Fruit fly (Drosophila melanogaster) whole organism, embryonic: Measurements from ENCODE around the gene CG14085.

Experiments used
- Blimp-1 ChIP-seq: fragments of 200-800 bp; sonication (Bioruptor generic); optimal IDR thresholded peaks from 3 replicates; lab custom pipeline; 2018; ENCODE audit warnings: missing biosample characterization, missing genetic modification characterization, mild to moderate bottlenecking, moderate library complexity, missing genetic modification reagents
- CG11723 ChIP-seq: fragments of 200-800 bp; sonication (Bioruptor generic); optimal IDR thresholded peaks from 2 replicates; lab custom pipeline; 2017; ENCODE audit warnings: missing biosample characterization, mild to moderate bottlenecking, missing genetic modification characterization
- CG12071 ChIP-seq: fragments of 200-800 bp; sonication (Bioruptor generic); optimal IDR thresholded peaks from 3 replicates; lab custom pipeline; 2018; ENCODE audit warnings: missing biosample characterization, mild to moderate bottlenecking, missing genetic modification characterization
- CG12155 ChIP-seq: fragments of 200-800 bp; sonication (Bioruptor generic); optimal IDR thresholded peaks from 3 replicates; lab custom pipeline; 2016; ENCODE audit warnings: missing biosample characterization, missing genetic modification characterization
- CG12299 ChIP-seq: fragments of 200-800 bp; sonication (Bioruptor generic); optimal IDR thresholded peaks from 2 replicates; lab custom pipeline; 2018; ENCODE audit warnings: missing biosample characterization, mild to moderate bottlenecking, missing genetic modification characterization
- CG12659 ChIP-seq: fragments of 200-800 bp; sonication (Bioruptor generic); optimal IDR thresholded peaks from 3 replicates; lab custom pipeline; 2017; ENCODE audit warnings: mild to moderate bottlenecking, missing biosample characterization, missing genetic modification reagents, missing genetic modification characterization
- CG13775 ChIP-seq: fragments of 200-800 bp; sonication (Bioruptor generic); optimal IDR thresholded peaks from 3 replicates; lab custom pipeline; 2017; ENCODE audit warnings: missing biosample characterization, mild to moderate bottlenecking, missing genetic modification characterization
- CG14860 ChIP-seq: fragments of 200-800 bp; sonication (Bioruptor generic); IDR thresholded peaks from 3 replicates; pipeline ENCODE4 v1.3.6; 2022; ENCODE audit warnings: missing biosample characterization, missing genetic modification characterization; ENCODE audit not compliant: partially characterized antibody
- CG15011 ChIP-seq: fragments of 200-800 bp; sonication (Bioruptor generic); optimal IDR thresholded peaks from 3 replicates; lab custom pipeline; 2018; ENCODE audit warnings: missing biosample characterization, mild to moderate bottlenecking, missing genetic modification characterization
- CG17361 ChIP-seq: fragments of 200-800 bp; sonication (Bioruptor generic); IDR thresholded peaks from 3 replicates; pipeline ENCODE4 v1.3.6; 2022; ENCODE audit warnings: missing biosample characterization, missing genetic modification characterization
- CG2116 ChIP-seq: fragments of 200-800 bp; sonication (Bioruptor generic); optimal IDR thresholded peaks from 3 replicates; lab custom pipeline; 2018; ENCODE audit warnings: missing biosample characterization, mild to moderate bottlenecking, missing genetic modification characterization
- CG2120 ChIP-seq: fragments of 200-800 bp; sonication (Bioruptor generic); optimal IDR thresholded peaks from 3 replicates; lab custom pipeline; 2016; ENCODE audit warnings: missing biosample characterization, missing genetic modification characterization
- CG2712 ChIP-seq: fragments of 200-800 bp; optimal IDR thresholded peaks from 3 replicates; lab custom pipeline; 2019; ENCODE audit warnings: missing biosample characterization, mild to moderate bottlenecking, missing genetic modification characterization, moderate library complexity
- CG32772 ChIP-seq: fragments of 200-800 bp; sonication (Bioruptor generic); IDR thresholded peaks from 2 replicates; pipeline ENCODE4 v1.3.6; 2022; ENCODE audit warnings: missing biosample characterization, missing genetic modification characterization
- CG4360 ChIP-seq: fragments of 200-800 bp; sonication (Bioruptor generic); IDR thresholded peaks from 2 replicates; pipeline ENCODE4 v1.3.6; 2022; ENCODE audit warnings: missing biosample characterization, missing genetic modification characterization
- CG6765 ChIP-seq: fragments of 200-800 bp; sonication (Bioruptor generic); optimal IDR thresholded peaks from 3 replicates; lab custom pipeline; 2017; ENCODE audit warnings: missing biosample characterization, mild to moderate bottlenecking, missing genetic modification characterization
- CG8765 ChIP-seq: fragments of 200-800 bp; sonication (Bioruptor generic); IDR thresholded peaks from 2 replicates; pipeline ENCODE4 v1.3.6; 2022; ENCODE audit warnings: missing biosample characterization, missing genetic modification characterization
- CG8924 ChIP-seq: fragments of 200-800 bp; optimal IDR thresholded peaks from 3 replicates; lab custom pipeline; 2019; ENCODE audit warnings: missing biosample characterization, mild to moderate bottlenecking, missing genetic modification characterization, moderate library complexity
- CG9437 ChIP-seq: fragments of 200-800 bp; sonication (Bioruptor generic); optimal IDR thresholded peaks from 2 replicates; lab custom pipeline; 2018; ENCODE audit warnings: missing biosample characterization, mild to moderate bottlenecking, missing genetic modification characterization
- Camta ChIP-seq: fragments of 200-800 bp; sonication (Bioruptor generic); optimal IDR thresholded peaks from 2 replicates; lab custom pipeline; 2016; ENCODE audit warnings: missing biosample characterization, missing genetic modification characterization
- Dad ChIP-seq: fragments of 200-800 bp; sonication (Bioruptor generic); optimal IDR thresholded peaks from 3 replicates; lab custom pipeline; 2016; ENCODE audit warnings: missing biosample characterization, missing genetic modification characterization
- Ets65A ChIP-seq: fragments of 200-800 bp; sonication (Bioruptor generic); peaks from one replicate; lab custom pipeline; 2016; ENCODE audit warnings: missing biosample characterization, missing genetic modification characterization
- Fer1 ChIP-seq: fragments of 200-800 bp; sonication (Bioruptor generic); optimal IDR thresholded peaks from 2 replicates; lab custom pipeline; 2017; ENCODE audit warnings: missing biosample characterization, mild to moderate bottlenecking, missing genetic modification characterization
- HLH4C ChIP-seq: fragments of 200-800 bp; sonication (Bioruptor generic); IDR thresholded peaks from 3 replicates; pipeline ENCODE4 v1.3.6; 2022; ENCODE audit warnings: missing biosample characterization, missing genetic modification characterization; ENCODE audit not compliant: partially characterized antibody
- HLH54F ChIP-seq: fragments of 200-800 bp; sonication (Bioruptor generic); optimal IDR thresholded peaks from 3 replicates; lab custom pipeline; 2016; ENCODE audit warnings: missing biosample characterization, missing genetic modification characterization
- HLHmδ ChIP-seq: fragments of 200-800 bp; sonication (Bioruptor generic); optimal IDR thresholded peaks from 2 replicates; lab custom pipeline; 2018; ENCODE audit warnings: missing biosample characterization, mild to moderate bottlenecking, missing genetic modification characterization, moderate library complexity
- Hand ChIP-seq: fragments of 200-800 bp; sonication (Bioruptor generic); optimal IDR thresholded peaks from 2 replicates; lab custom pipeline; 2017; ENCODE audit warnings: mild to moderate bottlenecking, missing biosample characterization, missing genetic modification reagents, missing genetic modification characterization
- Hey ChIP-seq: fragments of 200-800 bp; sonication (Bioruptor generic); optimal IDR thresholded peaks from 3 replicates; lab custom pipeline; 2018; ENCODE audit warnings: missing biosample characterization, mild to moderate bottlenecking, missing genetic modification characterization
- Lhr ChIP-seq: fragments of 200-800 bp; sonication (Bioruptor generic); optimal IDR thresholded peaks from 3 replicates; lab custom pipeline; 2017; ENCODE audit warnings: mild to moderate bottlenecking, missing biosample characterization, missing genetic modification reagents, missing genetic modification characterization
- Ptx1 ChIP-seq: fragments of 200-800 bp; sonication (Bioruptor generic); IDR thresholded peaks from 2 replicates; pipeline ENCODE4 v1.3.6; 2022; ENCODE audit warnings: missing biosample characterization, missing genetic modification characterization
- Rfx ChIP-seq: fragments of 200-800 bp; sonication (Bioruptor generic); IDR thresholded peaks from 2 replicates; pipeline ENCODE4 v1.3.6; 2022; ENCODE audit warnings: missing biosample characterization, missing genetic modification characterization
- ap ChIP-seq: fragments of 200-800 bp; sonication (Bioruptor generic); IDR thresholded peaks from 2 replicates; pipeline ENCODE4 v1.3.6; 2022; ENCODE audit warnings: missing biosample characterization, missing genetic modification characterization
- danr ChIP-seq: fragments of 200-800 bp; sonication (Bioruptor generic); IDR thresholded peaks from 2 replicates; pipeline ENCODE4 v1.3.6; 2022; ENCODE audit warnings: missing biosample characterization, missing genetic modification characterization
- fd96Cb ChIP-seq: fragments of 200-800 bp; sonication (Bioruptor generic); optimal IDR thresholded peaks from 2 replicates; lab custom pipeline; 2018; ENCODE audit warnings: missing biosample characterization, mild to moderate bottlenecking, missing genetic modification characterization, moderate library complexity
- gcm2 ChIP-seq: fragments of 200-800 bp; sonication (Bioruptor generic); optimal IDR thresholded peaks from 2 replicates; lab custom pipeline; 2016; ENCODE audit warnings: missing biosample characterization, missing genetic modification characterization
- gt ChIP-seq: fragments of 200-800 bp; sonication (Bioruptor generic); IDR thresholded peaks from 2 replicates; pipeline ENCODE4 v1.3.6; 2022; ENCODE audit warnings: missing biosample characterization, missing genetic modification characterization
- kni ChIP-seq: fragments of 200-800 bp; sonication (Bioruptor generic); optimal IDR thresholded peaks from 3 replicates; lab custom pipeline; 2017; ENCODE audit warnings: mild to moderate bottlenecking, missing biosample characterization, missing genetic modification reagents, missing genetic modification characterization
- luna ChIP-seq: fragments of 200-800 bp; sonication (Bioruptor generic); optimal IDR thresholded peaks from 2 replicates; lab custom pipeline; 2016; ENCODE audit warnings: missing biosample characterization, missing genetic modification characterization
- onecut ChIP-seq: fragments of 200-800 bp; sonication (Bioruptor generic); IDR thresholded peaks from 2 replicates; pipeline ENCODE4 v1.3.6; 2022; ENCODE audit warnings: missing biosample characterization, missing genetic modification characterization
- peb ChIP-seq: fragments of 200-800 bp; sonication (Bioruptor generic); IDR thresholded peaks from 2 replicates; pipeline ENCODE4 v1.3.6; 2022; ENCODE audit warnings: missing biosample characterization, missing genetic modification characterization
- pfk ChIP-seq: fragments of 200-800 bp; sonication (Bioruptor generic); optimal IDR thresholded peaks from 2 replicates; lab custom pipeline; 2018; ENCODE audit warnings: missing biosample characterization, mild to moderate bottlenecking, missing genetic modification characterization, moderate library complexity
- ro ChIP-seq: fragments of 200-800 bp; sonication (Bioruptor generic); IDR thresholded peaks from 2 replicates; pipeline ENCODE4 v1.3.6; 2022; ENCODE audit warnings: missing biosample characterization, missing genetic modification characterization
- sd ChIP-seq: fragments of 200-800 bp; sonication (Bioruptor generic); optimal IDR thresholded peaks from 3 replicates; lab custom pipeline; 2018; ENCODE audit warnings: missing biosample characterization, mild to moderate bottlenecking, missing genetic modification characterization, moderate library complexity
- shn ChIP-seq: fragments of 200-800 bp; sonication (Bioruptor generic); optimal IDR thresholded peaks from 3 replicates; lab custom pipeline; 2016; ENCODE audit warnings: missing biosample characterization, missing genetic modification characterization
- stwl ChIP-seq: fragments of 200-800 bp; sonication (Bioruptor generic); optimal IDR thresholded peaks from 3 replicates; lab custom pipeline; 2018; ENCODE audit warnings: missing biosample characterization, mild to moderate bottlenecking, missing genetic modification characterization, moderate library complexity
- tap ChIP-seq: fragments of 200-800 bp; optimal IDR thresholded peaks from 3 replicates; lab custom pipeline; 2019; ENCODE audit warnings: missing biosample characterization, mild to moderate bottlenecking, missing genetic modification characterization, moderate library complexity
- unpg ChIP-seq: fragments of 200-800 bp; sonication (Bioruptor generic); optimal IDR thresholded peaks from 3 replicates; lab custom pipeline; 2018; ENCODE audit warnings: missing biosample characterization, mild to moderate bottlenecking, missing genetic modification characterization, moderate library complexity
- vnd ChIP-seq: fragments of 200-800 bp; sonication (Bioruptor generic); IDR thresholded peaks from 3 replicates; pipeline ENCODE4 v1.3.6; 2022; ENCODE audit warnings: missing biosample characterization, missing genetic modification characterization; ENCODE audit not compliant: partially characterized antibody
- zen2 ChIP-seq: fragments of 200-800 bp; sonication (Bioruptor generic); IDR thresholded peaks from 3 replicates; pipeline ENCODE4 v1.3.6; 2022; ENCODE audit warnings: missing biosample characterization, missing genetic modification characterization; ENCODE audit not compliant: partially characterized antibody

CG14085 gene

dm6 chr3L:19292440-19293175 lies 23.5 kb downstream of the CG14085 start, which contains the start of gene Gbs-76A (continued):
- TF ChIP-seq Lhr = peak; percentile 28
- peak; percentile 28 for TF ChIP-seq pfk (GFP tag; lab: Kevin White, UChicago)
- TF ChIP-seq Fer1 (GFP tag; lab: Kevin White, UChicago) = peak; percentile 91
- no peak for TF ChIP-seq Dad
- peak; percentile 75 for TF ChIP-seq tap
- 0 out of 2 replicates have a peak, but pooled peaks have one; percentile 5 for TF ChIP-seq danr (GFP tag; lab: Robert Waterston, UW)
- TF ChIP-seq CG32772 = peak; percentile 59
- peak; percentile 69 for TF ChIP-seq sd
- peak; percentile 63; the same call in 1 of the 2 replicates for TF ChIP-seq onecut (GFP tag; lab: Robert Waterston, UW)
- peak; percentile 53 for TF ChIP-seq CG11723 (GFP tag; lab: Kevin White, UChicago)
- TF ChIP-seq HLHmδ = no peak
- TF ChIP-seq CG12071 (GFP tag; lab: Kevin White, UChicago) = no peak
- peak; percentile 36 for TF ChIP-seq CG2116
- TF ChIP-seq CG15011 (GFP tag; lab: Kevin White, UChicago) = peak; percentile 46
- 0 out of 3 replicates have a peak, but pooled peaks have one; percentile 35 for TF ChIP-seq vnd (GFP tag; lab: Robert Waterston, UW)
- TF ChIP-seq CG9437 = peak; percentile 79
- TF ChIP-seq CG17361 = peak; percentile 88
- TF ChIP-seq Hand = peak; percentile 82
- peak; percentile 49; the same call in 1 of the 3 replicates for TF ChIP-seq CG14860
- peak; percentile 66 for TF ChIP-seq Ets65A (GFP tag; lab: Kevin White, UChicago)
- TF ChIP-seq Ptx1 (GFP tag; lab: Robert Waterston, UW) = peak; percentile 84
- TF ChIP-seq Hey (tag; lab: Kevin White, UChicago) = no peak
- no peak for TF ChIP-seq shn (GFP tag; lab: Kevin White, UChicago)
- no peak for TF ChIP-seq CG12155 (GFP tag; lab: Kevin White, UChicago)
- TF ChIP-seq ap (GFP tag; lab: Robert Waterston, UW) = peak; percentile 49; the same call in 1 of the 2 replicates
- TF ChIP-seq peb (GFP tag; lab: Robert Waterston, UW) = no peak
- peak; percentile 90 for TF ChIP-seq unpg (GFP tag; lab: Kevin White, UChicago)
- TF ChIP-seq CG12659 = peak; percentile 87
- no peak for TF ChIP-seq stwl (tag; lab: Kevin White, UChicago)
- TF ChIP-seq CG8924 (tag; lab: Kevin White, UChicago) = peak; percentile 88
- TF ChIP-seq CG6765 = peak; percentile 85
- TF ChIP-seq gcm2 (GFP tag; lab: Kevin White, UChicago) = no peak
- no peak for TF ChIP-seq luna (GFP tag; lab: Kevin White, UChicago)
- TF ChIP-seq ro (GFP tag; lab: Robert Waterston, UW) = peak; percentile 9; the same call in 1 of the 2 replicates
- TF ChIP-seq zen2 = no peak
- peak; percentile 73 for TF ChIP-seq Blimp-1
- TF ChIP-seq fd96Cb (tag; lab: Kevin White, UChicago) = peak; percentile 76
- TF ChIP-seq HLH54F (GFP tag; lab: Kevin White, UChicago) = no peak
- peak; percentile 76 for TF ChIP-seq CG13775 (GFP tag; lab: Kevin White, UChicago)
- no peak for TF ChIP-seq gt
- no peak for TF ChIP-seq kni (GFP tag; lab: Kevin White, UChicago)
- TF ChIP-seq CG4360 (GFP tag; lab: Robert Waterston, UW) = no peak
- TF ChIP-seq Rfx (GFP tag; lab: Robert Waterston, UW) = peak; percentile 82
- TF ChIP-seq Camta (GFP tag; lab: Kevin White, UChicago) = peak; percentile 1
- peak; percentile 74 for TF ChIP-seq CG12299 (tag; lab: Kevin White, UChicago)
- peak; percentile 84 for TF ChIP-seq CG2712 (tag; lab: Kevin White, UChicago)
- no peak for TF ChIP-seq CG8765 (GFP tag; lab: Robert Waterston, UW)
- peak; percentile 66 for TF ChIP-seq CG2120 (GFP tag; lab: Kevin White, UChicago)
- peak; percentile 41; the same call in 1 of the 3 replicates for TF ChIP-seq HLH4C (GFP tag; lab: Robert Waterston, UW)
